Fruit fly (Drosophila melanogaster) S2 (cell line): ENCODE data around the gene Rpn5.

Experiments used
- CG8478 ChIP-seq: fragments of >200 bp; optimal IDR thresholded peaks from 2 replicates; lab custom pipeline; 2018
- CTCF ChIP-seq, 2 experiments: fragments of >200 bp; optimal IDR thresholded peaks; 2 replicates each; lab custom pipeline; 2018

- TF ChIP-seq CTCF (optimal IDR thresholded peaks at IDR 0.05; lab: Kevin White, UChicago) (no peak), CG8478 (lab: Kevin White, UChicago) (no peak)
These were observed 32.5 kb downstream of the Rpn5 start, which contains the start of gene CG46303 for dm6 chr3R:5821750-5822149.
